Worm (Caenorhabditis elegans) whole organism, L1 larva: ENCODE results near the gene K09E2.2.

Experiments used
- fkh-10 ChIP-seq: sonication (generic microtip); optimal IDR thresholded peaks from 2 replicates; lab custom pipeline; 2017; ENCODE audit warnings: missing biosample characterization, missing genetic modification reagents, missing genetic modification characterization
- fos-1 ChIP-seq: fragments of 150-350 bp; optimal IDR thresholded peaks from 2 replicates; lab custom pipeline; 2014; ENCODE audit warnings: missing biosample characterization, missing genetic modification characterization
- sox-4 ChIP-seq: sonication (generic microtip); optimal IDR thresholded peaks from 2 replicates; lab custom pipeline; 2016; ENCODE audit warnings: missing genetic modification characterization, missing compliant biosample characterization

DNA sequence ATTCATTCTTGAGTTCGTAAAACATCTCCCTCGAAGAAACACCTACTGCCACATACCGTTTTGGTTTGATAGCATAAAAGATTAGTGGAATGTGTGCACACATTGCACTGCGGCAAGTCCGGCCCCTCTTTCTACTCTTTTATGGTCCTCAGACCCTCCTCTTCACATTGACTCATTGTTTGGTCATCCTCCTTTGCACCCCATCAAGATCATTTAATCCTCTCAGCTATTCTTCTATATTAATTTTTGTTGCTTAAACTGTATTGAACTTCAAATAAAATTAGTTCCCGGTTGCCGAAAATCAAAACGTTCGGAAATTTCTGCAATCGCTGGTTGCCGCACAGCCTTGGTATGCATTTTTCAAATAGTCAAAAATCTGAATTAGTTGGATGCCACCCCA lies 12.5 kb upstream of the K09E2.2 start, which contains the start of gene rig-1:
- TF ChIP-seq fkh-10 (GFP tag; lab: Kevin White, UChicago) (no peak), sox-4 (no peak), fos-1 (no peak)
